Fruit fly (Drosophila melanogaster) whole organism, embryonic: ENCODE data around the gene CG5254.

Experiments
- Abd-B ChIP-seq: fragments of 200-800 bp; sonication (Bioruptor generic); optimal IDR thresholded peaks from 2 replicates; lab custom pipeline; 2018; ENCODE audit warnings: missing biosample characterization, mild to moderate bottlenecking, missing genetic modification characterization, moderate library complexity
- CG16815 ChIP-seq: fragments of 200-800 bp; sonication (Bioruptor generic); optimal IDR thresholded peaks from 3 replicates; lab custom pipeline; 2017; ENCODE audit warnings: missing biosample characterization, mild to moderate bottlenecking, missing genetic modification characterization
- CG6689 ChIP-seq: fragments of 200-800 bp; sonication (Bioruptor generic); IDR thresholded peaks from 2 replicates; pipeline ENCODE4 v1.3.6; 2022; ENCODE audit warnings: missing biosample characterization, missing genetic modification characterization
- Doc2 ChIP-seq: fragments of 200-800 bp; sonication (Bioruptor generic); IDR thresholded peaks from 2 replicates; pipeline ENCODE4 v1.3.6; 2022; ENCODE audit warnings: missing biosample characterization, missing genetic modification characterization
- cas ChIP-seq: fragments of 200-800 bp; sonication (Bioruptor generic); IDR thresholded peaks from 2 replicates; pipeline ENCODE4 v1.3.6; 2022; ENCODE audit warnings: missing biosample characterization, missing genetic modification characterization

DNA sequence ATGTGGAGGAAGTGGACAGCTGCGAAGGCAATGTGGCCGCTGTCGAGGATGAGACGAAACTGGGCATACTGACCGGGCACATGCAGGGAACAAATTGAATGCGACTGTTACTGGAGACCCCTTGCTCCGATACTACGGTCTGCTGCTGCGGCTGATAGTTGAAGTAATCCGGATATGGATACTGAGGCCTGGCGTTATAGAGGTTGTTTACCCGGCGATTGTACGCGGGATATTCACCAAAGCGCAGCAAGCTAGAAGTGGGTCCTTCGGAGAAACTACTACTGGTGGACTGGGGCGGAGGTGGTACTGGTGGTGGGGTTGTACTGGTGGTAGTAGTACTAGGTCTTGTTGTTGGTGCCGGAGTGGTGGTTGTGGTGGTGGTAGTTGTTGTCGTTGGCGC, at the start of gene CG5254:
- TF ChIP-seq CG16815 (no peak), Abd-B (GFP tag; lab: Kevin White, UChicago) (no peak), Doc2 (no peak), cas (GFP tag; lab: Robert Waterston, UW) (no peak), CG6689 (no peak)
